Fruit fly (Drosophila melanogaster): ENCODE data around the gene SWIP.

Gene SWIP

DNA sequence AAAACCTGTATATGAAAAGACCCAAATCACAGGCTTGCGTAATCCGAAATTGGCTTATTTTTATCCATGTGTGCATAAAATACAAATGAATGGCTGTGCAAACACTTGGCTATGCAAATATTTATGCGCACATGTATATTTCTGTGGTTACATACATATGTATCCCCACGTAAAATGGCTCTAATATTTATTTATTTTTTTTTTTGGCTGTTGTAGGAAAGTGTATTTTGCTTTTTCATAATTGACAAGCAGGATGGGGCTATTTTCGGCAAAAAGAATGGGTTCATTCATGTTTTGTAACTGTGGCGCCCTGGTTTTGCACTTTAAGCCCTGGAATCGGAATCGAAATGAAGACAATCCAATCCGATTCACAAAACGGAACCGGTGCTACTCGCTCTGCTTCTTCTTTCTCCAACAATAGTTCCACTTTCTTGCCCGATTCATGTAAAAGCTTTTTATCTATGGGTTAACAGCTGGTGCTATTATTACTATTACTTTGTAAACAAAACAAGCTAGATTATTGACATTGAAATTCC lies 21.7 kb downstream of the SWIP start:
- TF ChIP-seq psq (optimal IDR thresholded peaks at IDR 0.05) (no peak), Sin3A (optimal IDR thresholded peaks at IDR 0.05) (no peak), Myc (optimal IDR thresholded peaks at IDR 0.05) (no peak), insv (optimal IDR thresholded peaks at IDR 0.05) (no peak), ttk (optimal IDR thresholded peaks at IDR 0.05) (no peak), h (optimal IDR thresholded peaks at IDR 0.05) (no peak)

DNA sequence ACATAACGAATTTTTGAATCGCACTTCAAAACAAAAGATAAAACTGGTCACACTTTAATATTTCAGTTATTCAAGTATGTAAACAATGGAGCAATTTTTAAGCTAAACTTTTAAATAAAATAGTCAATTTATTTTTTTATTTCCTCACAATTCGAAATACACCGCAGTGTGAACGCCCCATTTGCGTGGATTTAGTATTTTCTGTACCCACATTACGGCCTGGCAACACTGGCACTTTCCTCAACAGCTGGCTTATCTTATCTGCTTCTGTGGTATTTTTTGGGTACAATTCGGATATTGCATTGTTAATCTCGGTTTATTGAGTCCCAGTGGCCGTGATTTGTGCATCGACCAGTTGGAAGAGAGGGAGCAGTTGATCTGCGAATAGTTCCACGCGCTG lies 36.6 kb downstream of the SWIP start, which contains the start of gene sl:
sl (plus strand) TSS at position 254 of the 400 bp plus-strand sequence.
- TF ChIP-seq psq (optimal IDR thresholded peaks at IDR 0.05) (no peak), Sin3A (optimal IDR thresholded peaks at IDR 0.05) (no peak), ttk (optimal IDR thresholded peaks at IDR 0.05) (no peak), Myc (optimal IDR thresholded peaks at IDR 0.05) (no peak), insv (optimal IDR thresholded peaks at IDR 0.05) (no peak), h (optimal IDR thresholded peaks at IDR 0.05) (no peak)

DNA sequence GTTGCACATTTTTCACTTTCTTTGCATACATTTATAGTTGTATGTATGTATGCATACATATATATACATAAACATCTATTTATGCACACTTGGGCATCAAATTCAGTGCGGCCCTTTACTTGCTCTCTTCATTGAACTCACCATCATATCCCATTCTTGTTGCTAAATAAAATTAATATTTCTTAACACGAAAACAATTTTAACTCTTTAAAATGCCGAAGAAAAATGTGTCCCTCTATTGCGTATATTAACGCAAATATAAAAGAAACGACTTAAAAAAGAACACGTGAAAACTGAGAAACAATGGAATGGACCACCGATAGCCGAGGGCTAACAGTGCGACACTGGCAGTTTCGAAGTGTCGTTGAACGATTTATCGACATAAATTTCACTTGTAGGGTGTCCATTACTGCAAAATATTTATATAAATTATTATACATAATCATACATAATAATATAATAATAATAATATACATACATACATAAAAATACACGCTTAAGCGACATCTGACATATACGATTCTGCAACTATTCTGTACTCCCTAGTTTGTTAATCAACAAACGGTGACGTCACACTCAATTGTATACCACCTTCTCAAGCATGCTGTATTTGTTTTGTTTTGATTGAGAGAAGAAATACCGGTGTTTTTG lies 45.3 kb downstream of the SWIP start, which contains the start of the genes U2af50 and PIG-Q:
U2af50 (minus strand) TSS at position 370 of the 651 bp plus-strand sequence.
PIG-Q (plus strand) TSS at position 474 of the 651 bp plus-strand sequence.
- TF ChIP-seq insv (optimal IDR thresholded peaks at IDR 0.05) (no peak), Myc (optimal IDR thresholded peaks at IDR 0.05) (no peak), ttk (optimal IDR thresholded peaks at IDR 0.05) (no peak), h (optimal IDR thresholded peaks at IDR 0.05) (no peak), psq (optimal IDR thresholded peaks at IDR 0.05) (no peak), Sin3A (optimal IDR thresholded peaks at IDR 0.05) (no peak)

DNA sequence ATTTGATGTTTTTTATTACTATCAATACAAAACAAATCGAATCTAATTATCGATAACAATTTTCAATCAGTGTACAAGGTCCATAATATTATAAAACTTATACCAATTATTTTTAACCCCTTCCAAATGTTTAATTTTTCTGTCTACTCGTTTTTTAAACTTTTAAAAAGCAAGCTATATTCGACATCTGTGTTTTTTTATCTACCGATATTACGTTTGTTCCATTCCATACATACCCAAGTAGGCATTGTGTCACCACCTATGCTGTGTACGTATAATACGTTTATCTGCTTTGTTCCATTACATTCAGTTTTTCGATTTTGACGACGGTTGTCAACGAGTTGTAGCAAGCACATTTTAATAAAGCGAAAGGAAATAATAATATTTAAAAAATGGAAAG lies 47.8 kb downstream of the SWIP start, which contains the start of gene nonA:
nonA (plus strand) TSS at position 264 of the 400 bp plus-strand sequence.
- TF ChIP-seq psq (optimal IDR thresholded peaks at IDR 0.05) = no peak
- no peak for TF ChIP-seq Myc (optimal IDR thresholded peaks at IDR 0.05)
- no peak for TF ChIP-seq h (optimal IDR thresholded peaks at IDR 0.05)
- no peak for TF ChIP-seq Sin3A (optimal IDR thresholded peaks at IDR 0.05)
- TF ChIP-seq insv (optimal IDR thresholded peaks at IDR 0.05) = no peak
- TF ChIP-seq ttk (optimal IDR thresholded peaks at IDR 0.05) = no peak
